Worm (Caenorhabditis elegans): ENCODE data around the gene T10F2.2.

T10F2.2 gene

DNA sequence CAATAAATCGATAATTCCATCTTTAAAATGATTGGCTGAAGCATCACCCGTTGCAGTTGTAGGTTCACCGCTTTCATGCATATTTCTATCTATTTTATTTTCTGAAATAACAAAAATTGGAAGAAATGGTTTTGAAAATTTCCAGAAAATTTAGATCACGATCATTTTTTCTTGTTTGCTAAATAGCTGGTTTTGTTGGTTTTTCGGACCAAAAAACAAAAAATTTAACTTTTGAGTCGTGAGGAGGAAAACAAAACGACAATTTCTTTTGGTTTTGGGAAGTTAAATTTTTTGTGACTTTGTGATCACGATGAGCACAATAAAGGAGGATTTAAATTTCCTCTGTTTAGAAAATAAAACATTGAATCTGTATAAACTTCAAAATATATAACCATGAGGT is at the start of gene T10F2.2:
T10F2.2 (minus strand) TSS at position 101 of the 400 bp plus-strand sequence.
- TF ChIP-seq nhr-23 (tag; optimal IDR thresholded peaks at IDR 0.05) (no peak), nhr-67 (tag; optimal IDR thresholded peaks at IDR 0.05) (no peak), ztf-11 (tag; optimal IDR thresholded peaks at IDR 0.05) (no peak), ceh-28 (tag; optimal IDR thresholded peaks at IDR 0.05) (no peak), lsy-12 (tag; optimal IDR thresholded peaks at IDR 0.05) (no peak), ZK546.5 (tag; optimal IDR thresholded peaks at IDR 0.05) (no peak), skn-1 (tag; optimal IDR thresholded peaks at IDR 0.05) (no peak)

DNA sequence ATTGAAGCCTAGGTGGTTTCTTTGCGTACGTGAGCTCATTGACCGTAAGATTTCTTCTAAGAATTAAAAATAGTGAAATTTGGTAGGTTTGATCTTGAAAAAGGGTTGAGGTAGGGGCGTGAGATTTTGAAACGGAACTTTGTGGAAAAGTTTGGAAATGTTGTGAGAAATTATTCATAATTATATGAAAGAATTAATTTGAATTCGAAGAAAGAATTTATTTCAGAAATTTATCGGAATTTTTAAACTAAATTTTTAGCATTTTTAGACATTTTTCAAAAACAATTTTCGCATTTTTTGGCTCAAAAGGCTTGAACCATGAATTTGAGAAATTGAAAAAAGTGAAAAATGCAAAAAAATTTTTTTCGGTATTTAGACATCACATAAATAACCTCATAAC is 49.1 kb upstream of the T10F2.2 start:
- TF ChIP-seq ZK546.5 (tag; optimal IDR thresholded peaks at IDR 0.05), result no peak
- TF ChIP-seq fkh-10 (GFP tag; optimal IDR thresholded peaks at IDR 0.05), result no peak
- no peak for TF ChIP-seq mdl-1 (tag; optimal IDR thresholded peaks at IDR 0.05)
- no peak for TF ChIP-seq nhr-77 (tag; optimal IDR thresholded peaks at IDR 0.05)
- no peak for TF ChIP-seq elt-2 (tag; optimal IDR thresholded peaks at IDR 0.05)
- TF ChIP-seq nhr-237 (tag; optimal IDR thresholded peaks at IDR 0.05), result no peak
- TF ChIP-seq hmg-11 (tag; optimal IDR thresholded peaks at IDR 0.05), result no peak
- TF ChIP-seq nfya-1 (tag; optimal IDR thresholded peaks at IDR 0.05; ENCODE audit: insufficient read depth), result no peak
- TF ChIP-seq nhr-11 (tag; optimal IDR thresholded peaks at IDR 0.05), result no peak
- no peak for TF ChIP-seq aly-2 (tag; optimal IDR thresholded peaks at IDR 0.05)
- TF ChIP-seq daf-12 (tag; optimal IDR thresholded peaks at IDR 0.05), result no peak
- no peak for TF ChIP-seq pha-4 (tag; optimal IDR thresholded peaks at IDR 0.05)
- TF ChIP-seq sea-2 (GFP tag; optimal IDR thresholded peaks at IDR 0.05), result no peak
- no peak for TF ChIP-seq ceh-82 (tag; optimal IDR thresholded peaks at IDR 0.05)
- TF ChIP-seq ceh-16 (tag; optimal IDR thresholded peaks at IDR 0.05), result no peak
- TF ChIP-seq ceh-9 (tag; optimal IDR thresholded peaks at IDR 0.05), result no peak
- TF ChIP-seq jun-1 (tag; optimal IDR thresholded peaks at IDR 0.05), result no peak
- TF ChIP-seq lin-15B (tag; optimal IDR thresholded peaks at IDR 0.05), result no peak
- TF ChIP-seq nhr-67 (tag; optimal IDR thresholded peaks at IDR 0.05), result no peak

DNA sequence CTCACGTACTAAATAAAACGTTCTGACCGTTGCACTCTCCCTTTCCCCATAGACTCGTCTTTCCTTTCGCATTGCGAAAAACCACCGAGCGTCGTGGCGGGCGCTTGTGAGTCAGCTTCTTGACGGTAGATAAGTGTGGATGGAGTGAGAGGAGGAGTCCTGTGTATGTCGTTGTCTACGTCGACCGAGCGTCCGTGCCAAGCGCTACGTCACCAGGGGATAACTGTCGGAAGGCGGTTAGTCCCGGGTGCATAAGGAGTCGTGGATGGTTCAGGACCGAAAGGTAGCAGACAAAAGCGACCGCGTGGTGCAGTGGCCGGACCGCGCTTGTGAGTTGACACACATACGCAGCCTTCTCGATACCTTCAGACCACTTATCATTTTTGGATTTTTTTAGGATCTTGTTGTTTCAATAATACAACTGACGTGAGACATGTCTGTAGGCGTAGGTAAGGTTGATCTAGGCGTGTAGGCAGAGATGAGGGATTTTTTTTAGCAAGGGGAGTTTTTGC is 46.1 kb upstream of the T10F2.2 start:
- TF ChIP-seq lsy-12 (tag; optimal IDR thresholded peaks at IDR 0.05) (peak; percentile 59), ztf-4 (tag; optimal IDR thresholded peaks at IDR 0.05) (peak; percentile 3), ceh-28 (tag; optimal IDR thresholded peaks at IDR 0.05) (peak; percentile 27), pha-4 (tag; optimal IDR thresholded peaks at IDR 0.05) (peak; percentile 40), jun-1 (tag; optimal IDR thresholded peaks at IDR 0.05) (peak; percentile 1), nhr-23 (tag; optimal IDR thresholded peaks at IDR 0.05) (peak; percentile 62), elt-2 (tag; optimal IDR thresholded peaks at IDR 0.05) (peak; percentile 63), nhr-43 (tag; optimal IDR thresholded peaks at IDR 0.05; ENCODE audit: poor library complexity, severe bottlenecking) (peak; percentile 74), nfya-1 (tag; optimal IDR thresholded peaks at IDR 0.05; ENCODE audit: insufficient read depth) (peak; percentile 63), nhr-25 (tag; optimal IDR thresholded peaks at IDR 0.05) (peak; percentile 51), lin-39 (tag; optimal IDR thresholded peaks at IDR 0.05) (peak; percentile 25), hmg-11 (tag; optimal IDR thresholded peaks at IDR 0.05) (peak; percentile 80)

DNA sequence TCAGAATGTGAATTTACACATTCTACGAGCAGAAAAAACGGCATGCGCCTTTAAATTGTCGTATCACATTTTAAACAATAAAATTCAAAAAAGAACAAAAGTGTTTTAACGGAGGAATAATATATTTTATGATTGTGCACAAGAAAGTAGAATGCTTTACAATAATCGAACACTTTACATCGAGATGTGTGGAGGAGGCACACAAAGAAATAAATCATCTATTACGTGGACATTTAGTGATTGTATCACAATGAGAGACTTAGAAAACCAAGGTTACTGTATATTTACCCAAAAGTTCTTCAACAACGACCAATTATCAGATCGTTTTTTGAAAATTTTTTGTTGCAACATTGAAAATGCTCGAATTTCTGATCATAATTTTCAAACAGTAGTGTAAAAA is 45.2 kb upstream of the T10F2.2 start:
- TF ChIP-seq nhr-76 (tag; optimal IDR thresholded peaks at IDR 0.05) (no peak), lsy-12 (tag; optimal IDR thresholded peaks at IDR 0.05) (no peak), mdl-1 (tag; optimal IDR thresholded peaks at IDR 0.05) (no peak), unc-39 (tag; optimal IDR thresholded peaks at IDR 0.05) (no peak), pha-4 (tag; optimal IDR thresholded peaks at IDR 0.05) (peak; percentile 15), mml-1 (tag; optimal IDR thresholded peaks at IDR 0.05) (no peak)

DNA sequence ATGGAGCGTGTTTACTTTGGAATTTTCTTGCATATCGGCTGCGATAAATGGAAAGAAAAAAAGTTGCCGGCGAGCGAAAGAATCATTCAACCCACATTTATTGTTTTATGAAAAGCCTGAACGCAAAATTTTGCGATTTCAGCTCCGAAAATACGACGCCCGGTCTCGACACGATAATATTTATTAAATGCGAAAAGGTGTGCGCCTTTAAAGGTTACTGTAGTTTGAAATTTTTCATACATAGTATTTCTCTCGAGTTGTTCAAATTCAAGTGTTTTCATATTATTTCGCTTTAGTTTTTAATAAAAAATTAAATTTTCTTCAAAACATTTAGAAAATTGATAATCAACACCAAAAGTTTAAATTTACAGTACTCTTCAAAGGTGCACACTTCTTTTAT is 43.9 kb upstream of the T10F2.2 start, which contains the start of gene syx-16:
syx-16 (minus strand) TSS at position 118 of the 400 bp plus-strand sequence.
- TF ChIP-seq lin-15B (tag; optimal IDR thresholded peaks at IDR 0.05) (no peak), fkh-2 (tag; optimal IDR thresholded peaks at IDR 0.05) (no peak), nfya-1 (tag; optimal IDR thresholded peaks at IDR 0.05; ENCODE audit: insufficient read depth) (peak; percentile 29)

All from whole organism, L3 larva.